Fruit fly (Drosophila melanogaster): Measurements from ENCODE around the gene scpr-A.

scpr-A gene

DNA sequence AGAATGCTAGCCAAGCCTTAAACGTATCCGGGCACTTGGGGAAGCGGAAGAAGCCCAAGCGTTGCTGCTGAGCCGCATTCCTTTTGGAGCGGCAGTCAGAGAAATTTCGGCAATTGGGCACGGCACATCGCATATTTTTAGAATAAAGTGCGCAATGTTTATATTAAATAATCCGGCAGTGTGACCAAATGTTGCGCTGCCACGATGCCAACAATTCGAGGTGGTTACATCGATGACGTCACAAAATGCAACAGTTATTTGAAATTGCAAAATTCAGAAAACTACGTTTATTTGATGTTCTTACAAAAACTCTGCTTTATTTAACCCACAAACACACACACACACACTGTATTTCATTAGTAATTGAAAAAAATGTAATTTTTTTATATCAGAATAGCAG, 21.1 kb upstream of the scpr-A start, which contains the start of gene CG6689:
TSS of gene CG6689 (minus strand) at position 182 of the 400 bp plus-strand sequence.
- no peak for TF ChIP-seq CG17801 (GFP tag; optimal IDR thresholded peaks at IDR 0.05; ENCODE audit: partially characterized antibody)

DNA sequence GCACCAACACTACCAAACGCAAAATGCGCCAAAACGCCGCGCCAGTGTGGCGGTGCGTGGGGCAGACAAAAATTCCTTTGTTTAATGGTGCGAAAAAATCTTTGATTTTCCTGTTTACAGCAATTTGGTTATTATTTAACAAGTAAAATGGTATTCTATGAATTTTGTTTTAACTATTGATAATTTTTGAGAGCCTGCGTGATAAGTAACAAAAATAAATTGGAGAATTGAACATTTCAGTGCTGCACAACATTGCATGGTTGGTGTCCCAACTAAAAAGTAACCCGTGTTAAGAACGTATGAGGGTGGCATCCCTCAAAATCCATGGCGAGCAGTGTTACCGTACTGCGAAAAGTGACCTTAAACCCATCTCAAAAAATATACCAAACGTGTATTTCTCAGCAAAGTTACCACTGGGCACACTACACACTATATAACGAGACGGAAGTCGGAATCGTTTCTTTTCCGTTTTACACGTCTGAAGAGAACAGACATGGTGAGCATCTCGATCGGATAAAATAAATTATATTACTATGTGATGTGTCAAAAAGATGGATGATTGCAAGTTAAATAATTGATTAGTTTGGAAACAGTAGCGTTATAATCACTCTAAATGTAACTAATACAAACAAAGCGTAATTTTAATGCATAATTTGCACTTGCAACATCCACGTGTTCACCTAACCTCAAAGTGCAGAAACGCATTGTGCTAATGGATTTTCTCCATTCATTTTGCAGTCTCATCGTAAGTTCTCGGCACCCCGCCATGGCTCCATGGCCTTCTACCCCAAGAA, 19.3 kb upstream of the scpr-A start, which contains the start of the genes CG6693 and RpL3:
TSS of gene CG6693 (minus strand) at position 203 of the 794 bp plus-strand sequence.
TSS of gene RpL3 (plus strand) at position 458 of the 794 bp plus-strand sequence.
- TF ChIP-seq CG17801 (GFP tag; optimal IDR thresholded peaks at IDR 0.05; ENCODE audit: partially characterized antibody) = peak; percentile 84

DNA sequence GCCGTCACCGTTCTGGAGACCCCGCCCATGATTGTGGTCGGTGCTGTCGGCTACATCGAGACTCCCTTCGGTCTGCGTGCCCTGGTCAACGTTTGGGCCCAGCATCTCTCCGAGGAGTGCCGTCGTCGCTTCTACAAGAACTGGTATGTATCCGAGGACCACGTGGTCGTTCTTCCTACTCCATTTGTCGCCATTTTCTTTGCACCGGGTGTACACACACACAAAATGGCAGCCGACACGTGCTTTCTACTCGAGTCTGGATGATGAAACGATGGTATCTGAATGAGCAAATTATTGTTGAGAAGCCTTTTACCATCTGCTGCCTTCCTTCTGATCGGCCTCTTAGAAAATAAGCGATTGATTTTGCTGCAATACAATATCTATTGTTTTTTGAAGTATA, 18.4 kb upstream of the scpr-A start:
- no peak for TF ChIP-seq CG17801 (GFP tag; optimal IDR thresholded peaks at IDR 0.05; ENCODE audit: partially characterized antibody)

DNA sequence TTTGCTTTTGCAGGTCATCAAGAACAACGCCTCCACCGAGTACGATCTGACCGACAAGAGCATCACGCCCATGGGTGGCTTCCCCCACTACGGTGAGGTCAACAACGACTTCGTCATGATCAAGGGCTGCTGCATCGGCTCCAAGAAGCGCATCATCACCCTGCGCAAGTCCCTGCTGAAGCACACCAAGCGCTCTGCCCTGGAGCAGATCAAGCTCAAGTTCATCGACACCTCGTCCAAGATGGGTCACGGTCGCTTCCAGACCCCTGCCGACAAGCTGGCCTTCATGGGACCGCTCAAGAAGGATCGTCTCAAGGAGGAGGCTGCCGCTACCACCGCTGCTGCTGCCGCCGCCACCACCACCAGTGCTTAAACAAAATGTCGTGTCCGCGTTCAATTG, 16.5 kb upstream of the scpr-A start:
- no peak for TF ChIP-seq CG17801 (GFP tag; optimal IDR thresholded peaks at IDR 0.05; ENCODE audit: partially characterized antibody)

DNA sequence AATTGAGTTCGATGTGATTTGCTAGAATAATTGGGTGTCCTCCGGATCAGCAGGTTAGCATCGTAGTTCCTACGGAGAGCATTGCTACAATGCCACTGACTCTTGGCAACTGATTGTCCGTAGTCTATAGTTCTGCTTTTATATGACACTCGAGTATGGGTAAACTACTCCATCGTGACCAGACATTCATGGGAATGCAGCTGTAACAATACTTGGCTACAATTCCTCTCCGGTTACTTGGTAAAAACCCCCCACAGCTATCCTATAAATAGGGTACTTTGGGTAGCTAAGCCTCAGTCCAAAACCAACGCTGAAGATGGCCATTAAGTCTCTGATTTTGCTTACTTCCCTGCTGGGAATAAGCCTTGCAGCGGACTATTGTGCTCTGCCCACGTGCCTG, 15.8 kb upstream of the scpr-A start, which contains the start of gene scpr-C:
TSS of gene scpr-C (plus strand) at position 301 of the 400 bp plus-strand sequence.
- TF ChIP-seq CG17801 (GFP tag; optimal IDR thresholded peaks at IDR 0.05; ENCODE audit: partially characterized antibody) = no peak

DNA sequence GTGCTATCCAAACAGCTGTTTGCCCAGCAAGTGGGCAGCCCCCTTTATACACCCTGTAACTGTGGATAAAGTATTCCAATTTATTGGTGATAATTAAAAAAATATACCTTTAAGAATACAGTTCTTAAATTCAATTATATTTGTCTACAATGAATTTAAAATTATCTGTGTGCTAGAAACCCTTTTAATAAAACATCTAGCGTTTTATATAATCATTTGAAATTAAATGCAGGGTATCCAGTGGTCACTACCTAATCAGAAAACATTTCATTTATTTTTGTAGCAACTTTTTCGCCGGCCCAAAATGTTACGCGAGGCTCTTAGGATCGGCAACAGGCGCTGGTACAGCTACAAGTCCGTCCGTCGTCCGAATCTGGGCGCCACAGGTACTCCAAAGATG, 14.5 kb upstream of the scpr-A start, which contains the start of gene CG17726:
TSS of gene CG17726 (plus strand) at position 267 of the 400 bp plus-strand sequence.
- peak; percentile 98 for TF ChIP-seq CG17801 (GFP tag; optimal IDR thresholded peaks at IDR 0.05; ENCODE audit: partially characterized antibody)

DNA sequence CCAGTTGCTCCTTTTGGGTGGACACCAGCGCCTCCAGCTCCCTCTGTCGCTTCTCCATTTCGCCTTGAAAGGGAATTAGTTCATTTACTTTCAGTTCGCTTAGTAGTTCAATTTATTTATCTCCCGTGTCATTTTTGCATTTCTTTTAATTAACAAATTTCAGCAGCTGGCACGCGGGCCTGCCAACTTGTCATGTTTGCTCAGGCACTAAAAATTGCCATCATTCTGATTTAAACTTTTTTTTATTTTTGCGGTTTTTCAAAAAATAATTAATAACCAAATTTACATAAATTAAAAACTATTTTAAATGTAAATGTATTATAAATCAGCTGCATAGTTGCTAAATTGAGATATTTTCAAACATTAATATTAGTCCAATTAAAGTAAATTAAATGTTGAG, 10.6 kb upstream of the scpr-A start, which contains the start of gene GCC88:
TSS of gene GCC88 (minus strand) at position 209 of the 400 bp plus-strand sequence.
- TF ChIP-seq CG17801 (GFP tag; optimal IDR thresholded peaks at IDR 0.05; ENCODE audit: partially characterized antibody) = no peak

DNA sequence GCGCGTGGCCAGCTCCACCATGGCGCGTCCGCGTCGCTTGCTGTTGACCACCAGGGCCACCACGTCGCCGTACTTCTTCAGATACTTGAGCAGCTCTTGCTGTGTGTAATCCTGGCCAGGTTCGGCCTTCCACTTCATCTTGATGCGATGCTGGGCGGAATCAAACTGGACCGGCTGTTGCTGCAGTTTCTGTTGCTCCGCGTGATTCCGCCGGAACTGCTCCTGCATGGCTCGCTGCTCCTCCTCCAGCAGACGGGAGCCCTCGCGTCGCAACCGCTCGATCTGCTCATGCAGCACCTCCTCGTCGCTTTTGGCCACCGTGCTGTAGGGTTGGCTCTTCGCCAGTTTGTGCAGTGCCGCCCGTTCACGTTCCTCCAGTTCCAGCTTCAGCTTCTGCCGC, 9.9 kb upstream of the scpr-A start:
- TF ChIP-seq CG17801 (GFP tag; optimal IDR thresholded peaks at IDR 0.05; ENCODE audit: partially characterized antibody) = no peak

DNA sequence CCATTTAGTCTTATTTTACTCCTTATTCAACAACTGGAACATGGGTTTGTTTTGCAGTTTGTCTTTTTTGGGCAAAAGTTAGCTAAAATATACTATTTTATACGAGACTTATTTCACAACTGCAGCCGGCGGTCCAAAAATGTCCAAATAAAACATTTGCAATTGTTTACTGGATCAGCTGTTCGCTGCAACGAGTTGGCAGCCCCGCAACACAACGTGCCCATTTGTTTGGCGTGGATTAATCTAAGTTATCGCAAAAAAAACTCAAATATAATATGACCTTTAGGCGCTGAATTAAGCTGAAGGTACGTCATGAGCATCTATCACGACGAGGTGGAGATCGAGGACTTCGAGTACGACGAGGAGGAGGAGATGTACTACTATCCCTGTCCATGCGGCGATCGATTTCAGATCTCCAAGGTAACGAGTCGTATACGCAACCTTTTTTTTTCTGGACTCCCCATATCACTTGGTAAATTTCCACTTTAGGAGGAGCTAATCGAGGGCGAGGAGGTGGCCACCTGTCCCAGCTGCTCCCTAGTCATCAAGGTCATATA, 9.2 kb upstream of the scpr-A start, which contains the start of the genes CG17187 and Dph3:
TSS of gene CG17187 (minus strand) at position 175 of the 557 bp plus-strand sequence.
TSS of gene Dph3 (plus strand) at position 208 of the 557 bp plus-strand sequence.
- no peak for TF ChIP-seq CG17801 (GFP tag; optimal IDR thresholded peaks at IDR 0.05; ENCODE audit: partially characterized antibody)

DNA sequence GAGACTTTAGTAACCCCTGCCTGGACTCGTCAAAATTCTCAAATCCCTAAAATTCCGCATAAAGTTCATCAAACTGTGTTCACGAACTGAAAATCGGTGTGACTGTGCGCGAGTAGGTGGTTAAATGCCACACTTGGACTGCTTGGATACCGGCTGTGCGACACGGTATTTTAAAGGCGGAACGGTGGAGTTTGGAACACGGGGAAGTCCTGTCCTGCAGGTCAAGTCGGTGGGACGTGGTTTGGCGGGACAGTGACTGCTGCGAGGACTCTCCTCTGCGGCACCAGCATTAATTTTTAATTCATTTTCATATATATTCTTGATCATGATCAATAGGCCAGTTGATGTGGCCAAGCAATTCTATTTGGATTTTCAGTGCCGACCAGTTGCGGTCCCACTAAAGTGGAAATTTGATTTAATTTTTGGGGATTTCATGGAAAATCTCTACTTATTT, 6.0 kb upstream of the scpr-A start, which contains the start of the genes Arfip and CG17721:
TSS of gene Arfip (minus strand) at position 96 of the 454 bp plus-strand sequence.
TSS of gene CG17721 (plus strand) at position 223 of the 454 bp plus-strand sequence.
- TF ChIP-seq CG17801 (GFP tag; optimal IDR thresholded peaks at IDR 0.05; ENCODE audit: partially characterized antibody) = no peak

DNA sequence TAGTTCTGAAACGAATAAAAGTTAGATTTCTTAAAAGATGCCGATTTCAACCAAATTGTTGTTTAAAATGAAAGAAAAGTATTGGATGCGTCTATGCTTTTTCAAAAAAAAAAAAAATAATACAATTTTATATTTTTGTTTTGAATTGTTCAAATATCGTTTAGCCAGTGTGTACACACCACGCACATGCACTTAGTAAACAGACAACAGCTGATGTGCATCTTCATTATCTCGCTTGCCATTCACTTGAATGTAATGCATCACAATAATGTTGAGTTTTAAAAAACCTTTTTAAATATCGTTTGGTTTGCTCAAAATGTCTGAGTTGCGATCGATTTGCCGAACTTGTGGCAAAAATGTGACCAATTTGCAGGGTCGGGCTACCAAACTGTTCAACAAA, 4.9 kb upstream of the scpr-A start, which contains the start of gene CG31441:
TSS of gene CG31441 (plus strand) at position 246 of the 400 bp plus-strand sequence.
- no peak for TF ChIP-seq CG17801 (GFP tag; optimal IDR thresholded peaks at IDR 0.05; ENCODE audit: partially characterized antibody)

DNA sequence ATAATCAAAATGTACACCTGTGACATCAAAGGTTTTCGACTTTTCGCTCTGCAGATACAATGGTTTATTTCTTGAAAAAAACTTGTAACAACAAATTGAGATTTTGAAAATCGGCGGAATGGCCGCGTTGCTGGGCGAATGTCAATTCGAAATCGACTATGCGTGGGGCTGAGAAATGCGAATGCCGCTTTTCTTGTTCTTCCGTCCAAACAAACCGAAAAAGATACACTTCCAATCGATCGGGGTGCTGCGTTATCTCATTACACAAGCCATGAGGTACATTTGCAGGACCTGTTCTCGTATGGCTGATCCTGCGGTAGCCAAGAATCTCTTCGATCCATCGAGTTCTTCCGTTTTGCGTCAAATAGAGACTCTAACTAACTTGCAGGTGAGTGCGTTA, 3.4 kb upstream of the scpr-A start, which contains the start of gene CG31388:
TSS of gene CG31388 (plus strand) at position 218 of the 400 bp plus-strand sequence.
- TF ChIP-seq CG17801 (GFP tag; optimal IDR thresholded peaks at IDR 0.05; ENCODE audit: partially characterized antibody) = no peak

DNA sequence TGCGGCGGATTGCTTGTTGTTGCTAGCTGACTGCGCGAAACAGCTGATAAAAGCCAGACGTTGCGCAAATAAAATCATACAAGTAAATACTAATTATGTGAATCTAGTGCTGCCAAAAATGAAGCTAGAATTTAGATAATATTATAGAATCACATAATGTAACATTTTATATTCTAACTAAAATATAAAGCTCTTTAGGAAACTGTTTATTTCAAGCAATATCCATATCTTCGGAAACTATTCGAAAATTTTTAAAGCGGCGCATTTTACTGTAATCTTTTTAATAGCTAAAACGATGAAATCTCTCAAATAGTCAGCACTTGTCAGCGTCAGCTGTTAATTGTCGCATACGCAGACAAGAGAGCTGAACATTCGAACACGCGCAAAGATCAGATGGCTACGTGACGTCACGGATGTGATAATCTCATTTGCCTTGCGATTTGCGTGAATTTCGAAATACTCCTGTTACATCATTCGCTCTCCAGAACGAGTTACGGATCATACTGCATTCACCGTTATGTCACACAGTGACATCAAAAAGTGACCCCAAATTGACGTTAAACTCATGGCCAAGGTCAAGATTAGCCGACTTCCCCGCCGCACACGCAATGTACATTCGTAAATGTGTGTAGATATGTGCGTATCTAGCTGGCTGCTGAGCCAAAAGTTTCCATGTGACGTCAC, 2.2 kb downstream of the scpr-A start:
- no peak for TF ChIP-seq CG17801 (GFP tag; optimal IDR thresholded peaks at IDR 0.05; ENCODE audit: partially characterized antibody)

DNA sequence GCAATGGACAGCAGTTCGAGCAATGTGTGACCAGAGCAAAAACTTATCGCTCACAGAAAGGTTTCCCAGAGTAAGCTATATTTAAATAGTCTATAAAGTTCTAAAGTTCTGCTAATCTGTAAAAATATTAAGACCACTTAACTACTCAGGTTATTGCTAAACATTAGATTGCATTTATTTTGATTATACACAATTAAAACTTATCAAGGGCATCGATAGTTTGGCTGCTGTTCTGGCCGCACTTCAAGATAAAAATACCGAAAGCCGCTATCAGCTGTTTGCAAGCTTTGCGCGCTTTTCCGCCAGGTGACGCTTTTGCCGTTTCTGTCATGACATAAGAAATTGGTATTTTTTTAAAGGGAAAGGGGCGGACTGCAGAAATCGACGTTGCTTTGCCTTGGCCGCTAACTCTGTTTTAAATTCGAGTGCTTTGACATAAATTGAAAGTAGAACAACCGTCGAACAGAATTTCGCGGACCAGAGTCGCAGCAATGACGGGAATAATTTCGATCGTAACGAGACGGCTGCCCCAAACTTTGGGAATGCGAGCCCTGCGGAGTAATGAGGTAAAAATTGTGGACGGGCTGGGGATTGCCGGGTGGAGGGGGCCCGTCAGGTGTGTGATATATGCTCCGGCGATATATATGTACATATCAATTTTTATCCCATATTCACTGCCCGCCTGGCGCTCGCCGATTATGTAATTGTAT, 3.1 kb downstream of the scpr-A start, which contains the start of the genes CG17734 and CG5214:
TSS of gene CG17734 (minus strand) at position 49 of the 710 bp plus-strand sequence.
TSS of gene CG5214 (plus strand) at position 352 of the 710 bp plus-strand sequence.
- no peak for TF ChIP-seq CG17801 (GFP tag; optimal IDR thresholded peaks at IDR 0.05; ENCODE audit: partially characterized antibody)
